Worm (Caenorhabditis elegans) whole organism, L1 larva: ENCODE data around the gene B0365.9.

Experiments
- C34B4.2 ChIP-seq: sonication (generic microtip); optimal IDR thresholded peaks from 2 replicates; lab custom pipeline; 2017; ENCODE audit warnings: mild to moderate bottlenecking, missing genetic modification characterization, missing compliant biosample characterization
- ama-1 ChIP-seq: fragments of 150-350 bp; optimal IDR thresholded peaks from 2 replicates; lab custom pipeline; 2014
- fkh-4 ChIP-seq: sonication (generic microtip); optimal IDR thresholded peaks from 2 replicates; lab custom pipeline; 2016; ENCODE audit warnings: missing compliant biosample characterization, missing genetic modification characterization, borderline replicate concordance
- lin-13 ChIP-seq: fragments of 150-350 bp; optimal IDR thresholded peaks from 2 replicates; lab custom pipeline; 2014; ENCODE audit warnings: missing biosample characterization, missing genetic modification reagents, missing genetic modification characterization
- skn-1 ChIP-seq: fragments of 150-350 bp; optimal IDR thresholded peaks from 2 replicates; lab custom pipeline; 2014; ENCODE audit warnings: missing biosample characterization, missing genetic modification characterization
- unc-130 ChIP-seq: fragments of 150-350 bp; optimal IDR thresholded peaks from 2 replicates; lab custom pipeline; 2017; ENCODE audit warnings: missing biosample characterization, missing genetic modification characterization, inconsistent platforms
- xbp-1 ChIP-seq: sonication (generic microtip); optimal IDR thresholded peaks from 2 replicates; lab custom pipeline; 2016; ENCODE audit warnings: missing genetic modification characterization, missing compliant biosample characterization

ce11 chrV:13088485-13088884, 44.9 kb downstream of the B0365.9 start:
- TF ChIP-seq fkh-4 (no peak), C34B4.2 (no peak), lin-13 (GFP tag; lab: Kevin White, UChicago) (no peak), ama-1 (lab: Kevin White, UChicago) (no peak), skn-1 (tag; lab: Kevin White, UChicago) (no peak), unc-130 (tag; lab: Kevin White, UChicago) (no peak), xbp-1 (no peak)
